Fruit fly (Drosophila melanogaster): Measurements from ENCODE around the gene CG14711.

dm6 chr3R:11616219-11616618 is 6.9 kb upstream of the CG14711 start:
- TF ChIP-seq Hr78 (GFP tag; optimal IDR thresholded peaks at IDR 0.05) (no peak), br (GFP tag; optimal IDR thresholded peaks at IDR 0.05) (no peak), woc (GFP tag; optimal IDR thresholded peaks at IDR 0.05) (no peak), psq (GFP tag; optimal IDR thresholded peaks at IDR 0.05) (no peak), pan (optimal IDR thresholded peaks at IDR 0.05) (no peak), OdsH (GFP tag; optimal IDR thresholded peaks at IDR 0.05) (no peak), Mio (GFP tag; optimal IDR thresholded peaks at IDR 0.05) (no peak), ey (GFP tag; optimal IDR thresholded peaks at IDR 0.05) (no peak), GATAd (GFP tag; optimal IDR thresholded peaks at IDR 0.05) (no peak)

All from whole organism, wandering third instar larva.